Worm (Caenorhabditis elegans) whole organism, L3 larva: ENCODE measurements around the gene Y54H5A.2.

Experiments
- elt-3 ChIP-seq, 3 experiments: fragments of 150-350 bp in 1 of 3; sonication (generic microtip) in 2 of 3; optimal IDR thresholded peaks; 2 replicates in 2 of 3; 4 replicates in 1 of 3; lab custom pipeline; 2014 to 2017; ENCODE audit warnings: missing biosample characterization in 3 of 3, missing genetic modification characterization in 3 of 3
- nhr-77 ChIP-seq: fragments of 150-350 bp; optimal IDR thresholded peaks from 2 replicates; lab custom pipeline; 2014; ENCODE audit warnings: missing biosample characterization, missing genetic modification characterization

- TF ChIP-seq nhr-77 (tag; lab: Kevin White, UChicago) (no peak), elt-3 (tag; optimal IDR thresholded peaks at IDR 0.05; lab: Kevin White, UChicago) (no peak)
Measured at ce11 chrIII:5094506-5094905, 54.9 kb downstream of the Y54H5A.2 start, which contains the start of gene F54D8.10.
